Worm (Caenorhabditis elegans) whole organism, late embryonic: Measurements from ENCODE around the gene T19E7.6.

Experiments used
- ama-1 ChIP-seq: fragments of 150-350 bp; optimal IDR thresholded peaks from 2 replicates; lab custom pipeline; 2014
- ets-4 ChIP-seq: sonication (generic microtip); optimal IDR thresholded peaks from 2 replicates; lab custom pipeline; 2016; ENCODE audit warnings: missing genetic modification characterization, missing compliant biosample characterization
- mec-3 ChIP-seq: sonication (generic microtip); optimal IDR thresholded peaks from 2 replicates; lab custom pipeline; 2016; ENCODE audit warnings: borderline replicate concordance, missing genetic modification characterization, missing compliant biosample characterization
- tbx-2 ChIP-seq: sonication (generic microtip); optimal IDR thresholded peaks from 2 replicates; lab custom pipeline; 2016; ENCODE audit warnings: missing genetic modification characterization, missing compliant biosample characterization

DNA sequence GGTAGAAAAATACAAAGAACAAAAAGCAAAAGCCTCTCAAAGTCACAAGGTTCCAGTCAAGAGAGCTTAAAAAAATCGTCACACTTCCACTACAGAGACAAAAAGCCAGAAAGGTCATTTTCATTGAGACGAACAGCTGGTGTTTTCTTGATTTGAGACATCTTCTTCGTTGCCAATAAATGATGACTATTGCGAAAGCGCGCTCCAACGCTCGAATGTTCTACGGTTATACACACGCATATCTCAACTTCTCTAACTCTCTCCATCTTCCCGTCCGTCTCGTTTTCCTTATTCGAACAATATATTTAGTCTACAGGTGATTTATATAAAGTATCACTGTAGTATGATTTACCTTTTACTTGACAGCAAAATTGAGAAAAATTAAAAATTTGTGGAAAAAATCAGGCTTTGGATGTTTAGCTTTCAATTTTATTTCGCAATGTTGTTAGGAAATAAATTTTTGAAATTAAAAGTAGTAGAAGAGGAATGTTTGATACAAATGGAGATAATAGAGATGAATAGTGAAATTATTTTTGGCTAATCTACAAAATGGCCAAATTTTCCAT lies 3.9 kb downstream of the T19E7.6 start:
- TF ChIP-seq tbx-2 (tag; lab: Kevin White, UChicago) (no peak), mec-3 (tag; lab: Kevin White, UChicago) (no peak), ama-1 (lab: Kevin White, UChicago) (no peak), ets-4 (tag; lab: Kevin White, UChicago) (no peak)
